Fruit fly (Drosophila melanogaster) whole organism, embryonic: Measurements from ENCODE around the gene aop.

Experiments
- Aef1 ChIP-seq: fragments of 200-800 bp; sonication (Bioruptor generic); IDR thresholded peaks from 3 replicates; pipeline ENCODE4 v1.3.6; 2022; ENCODE audit warnings: missing biosample characterization, missing genetic modification characterization
- Bgb ChIP-seq: fragments of 200-800 bp; sonication (Bioruptor generic); IDR thresholded peaks from 2 replicates; pipeline ENCODE4 v1.3.6; 2022; ENCODE audit warnings: missing biosample characterization, missing genetic modification characterization; ENCODE audit not compliant: partially characterized antibody
- C15 ChIP-seq: fragments of 200-800 bp; sonication (Bioruptor generic); IDR thresholded peaks from 3 replicates; pipeline ENCODE4 v1.3.6; 2022; ENCODE audit warnings: missing biosample characterization, missing genetic modification characterization
- CG10654 ChIP-seq: fragments of 200-800 bp; sonication (Bioruptor generic); optimal IDR thresholded peaks from 2 replicates; lab custom pipeline; 2016; ENCODE audit warnings: missing biosample characterization, missing genetic modification characterization
- CG13287 ChIP-seq: fragments of 200-800 bp; sonication (Bioruptor generic); IDR thresholded peaks from 2 replicates; pipeline ENCODE4 v1.3.6; 2022; ENCODE audit warnings: missing biosample characterization, missing genetic modification characterization; ENCODE audit not compliant: partially characterized antibody
- CG13424 ChIP-seq: fragments of 200-800 bp; sonication (Bioruptor generic); optimal IDR thresholded peaks from 2 replicates; lab custom pipeline; 2019; ENCODE audit warnings: missing biosample characterization, mild to moderate bottlenecking, missing genetic modification characterization, moderate library complexity
- CG1647 ChIP-seq: fragments of 200-800 bp; sonication (Bioruptor generic); optimal IDR thresholded peaks from 3 replicates; lab custom pipeline; 2016; ENCODE audit warnings: missing biosample characterization, missing genetic modification characterization
- CG17361 ChIP-seq: fragments of 200-800 bp; sonication (Bioruptor generic); IDR thresholded peaks from 3 replicates; pipeline ENCODE4 v1.3.6; 2022; ENCODE audit warnings: missing biosample characterization, missing genetic modification characterization
- CG18011 ChIP-seq: fragments of 200-800 bp; sonication (Bioruptor generic); optimal IDR thresholded peaks from 2 replicates; lab custom pipeline; 2017; ENCODE audit warnings: missing biosample characterization, missing genetic modification characterization, mild to moderate bottlenecking, moderate library complexity, missing genotype
- CG18262 ChIP-seq: fragments of 200-800 bp; optimal IDR thresholded peaks from 3 replicates; lab custom pipeline; 2019; ENCODE audit warnings: missing biosample characterization, mild to moderate bottlenecking, missing genetic modification characterization, moderate library complexity
- CG18599 ChIP-seq: fragments of 200-800 bp; sonication (Bioruptor generic); optimal IDR thresholded peaks from 3 replicates; lab custom pipeline; 2017; ENCODE audit warnings: missing biosample characterization, missing genetic modification characterization, mild to moderate bottlenecking, moderate library complexity, missing genetic modification reagents
- CG2120 ChIP-seq: fragments of 200-800 bp; sonication (Bioruptor generic); optimal IDR thresholded peaks from 3 replicates; lab custom pipeline; 2016; ENCODE audit warnings: missing biosample characterization, missing genetic modification characterization
- CG2129 ChIP-seq: fragments of 200-800 bp; sonication (Bioruptor generic); IDR thresholded peaks from 2 replicates; pipeline ENCODE4 v1.3.6; 2022; ENCODE audit warnings: missing biosample characterization, missing genetic modification characterization; ENCODE audit not compliant: partially characterized antibody
- CG2199 ChIP-seq: fragments of 200-800 bp; sonication (Bioruptor generic); IDR thresholded peaks from 3 replicates; pipeline ENCODE4 v1.3.6; 2022; ENCODE audit warnings: missing biosample characterization, missing genetic modification characterization
- CG2202 ChIP-seq: fragments of 200-800 bp; sonication (Bioruptor generic); optimal IDR thresholded peaks from 2 replicates; lab custom pipeline; 2018; ENCODE audit warnings: missing biosample characterization, mild to moderate bottlenecking, missing genetic modification characterization
- CG2678 ChIP-seq: fragments of 200-800 bp; sonication (Bioruptor generic); optimal IDR thresholded peaks from 3 replicates; lab custom pipeline; 2019; ENCODE audit warnings: missing biosample characterization, mild to moderate bottlenecking, missing genetic modification characterization, moderate library complexity
- CG3726 ChIP-seq: fragments of 200-800 bp; sonication (Bioruptor generic); IDR thresholded peaks from 3 replicates; pipeline ENCODE4, ENCODE4 v1.3.6; 2022; ENCODE audit warnings: missing biosample characterization, missing genetic modification characterization
- CG42726 ChIP-seq: fragments of 200-800 bp; sonication (Bioruptor generic); IDR thresholded peaks from 2 replicates; pipeline ENCODE4 v1.3.6; 2022; ENCODE audit warnings: missing biosample characterization, missing genetic modification characterization; ENCODE audit not compliant: partially characterized antibody
- CG4617 ChIP-seq: fragments of 200-800 bp; sonication (Bioruptor generic); optimal IDR thresholded peaks from 3 replicates; lab custom pipeline; 2016; ENCODE audit warnings: missing biosample characterization, missing genetic modification characterization, borderline replicate concordance
- CG5245 ChIP-seq: fragments of 200-800 bp; sonication (Bioruptor generic); optimal IDR thresholded peaks from 3 replicates; lab custom pipeline; 2016; ENCODE audit warnings: missing biosample characterization, missing genetic modification characterization
- CG6689 ChIP-seq: fragments of 200-800 bp; sonication (Bioruptor generic); IDR thresholded peaks from 2 replicates; pipeline ENCODE4 v1.3.6; 2022; ENCODE audit warnings: missing biosample characterization, missing genetic modification characterization
- CG6813 ChIP-seq: fragments of 200-800 bp; sonication (Bioruptor generic); optimal IDR thresholded peaks from 2 replicates; lab custom pipeline; 2017; ENCODE audit warnings: missing biosample characterization, missing genetic modification characterization, mild to moderate bottlenecking, moderate library complexity, missing genetic modification reagents
- CG7271 ChIP-seq: fragments of 200-800 bp; sonication (Bioruptor generic); optimal IDR thresholded peaks from 2 replicates; lab custom pipeline; 2018; ENCODE audit warnings: missing biosample characterization, mild to moderate bottlenecking, missing genetic modification characterization, moderate library complexity
- CG7556 ChIP-seq: fragments of 200-800 bp; sonication (Bioruptor generic); optimal IDR thresholded peaks from 2 replicates; lab custom pipeline; 2017; ENCODE audit warnings: missing biosample characterization, mild to moderate bottlenecking, missing genetic modification characterization
- CG8290 ChIP-seq, 3 experiments: fragments of 200-800 bp; sonication (Bioruptor generic); optimal IDR thresholded peaks; 2 replicates each; lab custom pipeline; 2016 to 2019; ENCODE audit warnings: missing biosample characterization in 3 of 3, missing genetic modification characterization in 3 of 3, mild to moderate bottlenecking in 2 of 3, moderate library complexity in 1 of 3
- Camta ChIP-seq: fragments of 200-800 bp; sonication (Bioruptor generic); optimal IDR thresholded peaks from 2 replicates; lab custom pipeline; 2016; ENCODE audit warnings: missing biosample characterization, missing genetic modification characterization
- CoRest ChIP-seq: fragments of 200-800 bp; sonication (Bioruptor generic); optimal IDR thresholded peaks from 3 replicates; lab custom pipeline; 2018; ENCODE audit warnings: missing biosample characterization, mild to moderate bottlenecking, missing genetic modification characterization, moderate library complexity
- Dbx ChIP-seq: fragments of 200-800 bp; sonication (Bioruptor generic); IDR thresholded peaks from 3 replicates; pipeline ENCODE4 v1.3.6; 2022; ENCODE audit warnings: missing biosample characterization, missing genetic modification characterization
- Dip3 ChIP-seq: fragments of 200-800 bp; sonication (Bioruptor generic); optimal IDR thresholded peaks from 3 replicates; lab custom pipeline; 2016; ENCODE audit warnings: missing biosample characterization, missing genetic modification characterization
- Dp ChIP-seq: fragments of 200-800 bp; sonication (Bioruptor generic); optimal IDR thresholded peaks from 2 replicates; lab custom pipeline; 2018; ENCODE audit warnings: missing biosample characterization, mild to moderate bottlenecking, missing genetic modification characterization, moderate library complexity
- Elba2 ChIP-seq: fragments of 200-800 bp; sonication (Bioruptor generic); optimal IDR thresholded peaks from 3 replicates; lab custom pipeline; 2016; ENCODE audit warnings: missing biosample characterization, missing genetic modification characterization
- Ets97D ChIP-seq: fragments of 200-800 bp; sonication (Bioruptor generic); optimal IDR thresholded peaks from 3 replicates; lab custom pipeline; 2016; ENCODE audit warnings: missing biosample characterization, missing genetic modification characterization
- Lim3 ChIP-seq: fragments of 200-800 bp; sonication (Bioruptor generic); IDR thresholded peaks from 2 replicates; pipeline ENCODE4 v1.3.6; 2022; ENCODE audit warnings: missing biosample characterization, missing genetic modification characterization
- Rfx ChIP-seq: fragments of 200-800 bp; sonication (Bioruptor generic); IDR thresholded peaks from 2 replicates; pipeline ENCODE4 v1.3.6; 2022; ENCODE audit warnings: missing biosample characterization, missing genetic modification characterization
- Stat92E ChIP-seq, 3 experiments: fragments of >200 bp in 2 of 3; fragments of 200-800 bp in 1 of 3; sonication (Bioruptor generic) in 1 of 3; optimal IDR thresholded peaks; 2 replicates each; lab custom pipeline; 2017 to 2019; ENCODE audit warnings: missing biosample characterization in 3 of 3, missing genetic modification characterization in 3 of 3, mild to moderate bottlenecking in 1 of 3, moderate library complexity in 1 of 3
- Xbp1 ChIP-seq: fragments of 200-800 bp; sonication (Bioruptor generic); optimal IDR thresholded peaks from 3 replicates; lab custom pipeline; 2016; ENCODE audit warnings: missing biosample characterization, mild to moderate bottlenecking, missing genetic modification characterization
- amos ChIP-seq: fragments of 200-800 bp; sonication (Bioruptor generic); IDR thresholded peaks from 2 replicates; pipeline ENCODE4 v1.3.6; 2022; ENCODE audit warnings: missing biosample characterization, missing genetic modification characterization; ENCODE audit not compliant: partially characterized antibody
- eve ChIP-seq, 2 experiments: fragments of >200 bp; optimal IDR thresholded peaks; 2 replicates each; lab custom pipeline; 2017; ENCODE audit warnings: missing biosample characterization in 2 of 2, missing genetic modification characterization in 2 of 2
- inv ChIP-seq: fragments of 200-800 bp; sonication (Bioruptor generic); IDR thresholded peaks from 2 replicates; pipeline ENCODE4 v1.3.6; 2022; ENCODE audit warnings: missing biosample characterization, missing genetic modification characterization; ENCODE audit not compliant: partially characterized antibody
- jumu ChIP-seq: fragments of 200-800 bp; sonication (Bioruptor generic); optimal IDR thresholded peaks from 3 replicates; lab custom pipeline; 2016; ENCODE audit warnings: missing biosample characterization, missing genetic modification characterization
- klu ChIP-seq: fragments of 200-800 bp; sonication (Bioruptor generic); IDR thresholded peaks from 2 replicates; pipeline ENCODE4 v1.3.6; 2022; ENCODE audit warnings: missing biosample characterization, missing genetic modification characterization
- lab ChIP-seq: fragments of 200-800 bp; sonication (Bioruptor generic); optimal IDR thresholded peaks from 3 replicates; lab custom pipeline; 2017; ENCODE audit warnings: missing biosample characterization, missing genetic modification characterization, mild to moderate bottlenecking, moderate library complexity, missing genetic modification reagents
- nerfin-1 ChIP-seq: fragments of 200-800 bp; sonication (Bioruptor generic); optimal IDR thresholded peaks from 3 replicates; lab custom pipeline; 2019; ENCODE audit warnings: missing biosample characterization, mild to moderate bottlenecking, missing genetic modification characterization, moderate library complexity
- pita ChIP-seq: fragments of 200-800 bp; sonication (Bioruptor generic); optimal IDR thresholded peaks from 2 replicates; lab custom pipeline; 2017; ENCODE audit warnings: missing biosample characterization, mild to moderate bottlenecking, missing genetic modification characterization
- pum ChIP-seq: fragments of 200-800 bp; sonication (Bioruptor generic); optimal IDR thresholded peaks from 2 replicates; lab custom pipeline; 2016; ENCODE audit warnings: missing biosample characterization, missing genetic modification characterization
- row ChIP-seq: fragments of 200-800 bp; sonication (Bioruptor generic); IDR thresholded peaks from 3 replicates; pipeline ENCODE4 v1.3.6; 2022; ENCODE audit warnings: missing biosample characterization, missing genetic modification characterization
- run ChIP-seq: fragments of 200-800 bp; sonication (Bioruptor generic); optimal IDR thresholded peaks from 3 replicates; lab custom pipeline; 2018; ENCODE audit warnings: missing biosample characterization, mild to moderate bottlenecking, missing genetic modification characterization
- sd ChIP-seq: fragments of 200-800 bp; sonication (Bioruptor generic); optimal IDR thresholded peaks from 3 replicates; lab custom pipeline; 2018; ENCODE audit warnings: missing biosample characterization, mild to moderate bottlenecking, missing genetic modification characterization, moderate library complexity
- zen2 ChIP-seq: fragments of 200-800 bp; sonication (Bioruptor generic); IDR thresholded peaks from 3 replicates; pipeline ENCODE4 v1.3.6; 2022; ENCODE audit warnings: missing biosample characterization, missing genetic modification characterization; ENCODE audit not compliant: partially characterized antibody

aop gene

DNA sequence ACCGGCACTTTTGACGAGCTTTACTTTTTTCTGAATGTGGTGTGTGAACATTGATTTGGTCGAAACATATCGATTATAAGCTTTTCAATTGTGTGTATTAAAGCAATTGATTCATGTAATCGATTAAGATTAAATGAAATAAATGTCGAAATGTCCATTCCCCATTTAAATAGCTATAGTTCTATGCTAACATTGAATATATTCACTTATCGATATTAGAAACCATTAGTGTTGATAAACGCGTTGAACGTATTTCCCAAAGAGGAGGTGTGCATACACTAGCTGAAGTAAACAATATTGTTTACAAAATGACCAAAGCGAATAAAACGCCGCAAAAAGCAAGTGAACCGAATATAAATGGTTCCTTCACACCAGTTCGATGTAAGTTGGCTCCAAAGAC lies 35.5 kb upstream of the aop start, which contains the start of the genes Uch and CG34174 (continued):
- no peak for TF ChIP-seq klu (GFP tag; lab: Robert Waterston, UW)
- no peak for TF ChIP-seq Aef1 (GFP tag; lab: Robert Waterston, UW)
- TF ChIP-seq CG3726 (GFP tag; lab: Robert Waterston, UW): no peak
- peak; percentile 5 for TF ChIP-seq CG2120 (GFP tag; lab: Kevin White, UChicago)
- TF ChIP-seq CG2199 (GFP tag; lab: Robert Waterston, UW): no peak
- TF ChIP-seq Camta (GFP tag; lab: Kevin White, UChicago): no peak
- no peak for TF ChIP-seq jumu (GFP tag; lab: Kevin White, UChicago)
- no peak for TF ChIP-seq CG10654 (GFP tag; lab: Kevin White, UChicago)
- peak; percentile 50 for TF ChIP-seq Dp (GFP tag; lab: Kevin White, UChicago)
- TF ChIP-seq Ets97D (GFP tag; lab: Kevin White, UChicago): peak; percentile 65
- no peak for TF ChIP-seq Elba2
- no peak for TF ChIP-seq Rfx (GFP tag; lab: Robert Waterston, UW)
- no peak for TF ChIP-seq CG6813 (GFP tag; lab: Kevin White, UChicago)
- TF ChIP-seq CG18262 (tag; lab: Kevin White, UChicago): peak; percentile 28
- TF ChIP-seq Dip3 (GFP tag; lab: Kevin White, UChicago): no peak
- peak; percentile 65; the same call in 2 of the 3 replicates for TF ChIP-seq zen2
- no peak for TF ChIP-seq Dbx (GFP tag; lab: Robert Waterston, UW)
- TF ChIP-seq lab (GFP tag; lab: Kevin White, UChicago): no peak
- TF ChIP-seq eve (GFP tag; optimal IDR thresholded peaks at IDR 0.05; lab: Kevin White, UChicago): no peak
- TF ChIP-seq CG2129 (GFP tag; lab: Robert Waterston, UW): no peak; the same call in 1 of the 2 replicates
- no peak for TF ChIP-seq CG5245 (GFP tag; lab: Kevin White, UChicago)
- peak; percentile 46; the same call in 1 of the 2 replicates for TF ChIP-seq inv
- TF ChIP-seq CG6689 (GFP tag; lab: Robert Waterston, UW): no peak
- peak; percentile 67; the same call in 1 of the 2 replicates for TF ChIP-seq amos (GFP tag; lab: Robert Waterston, UW)
- peak; percentile 87 for TF ChIP-seq CG13287 (GFP tag; lab: Robert Waterston, UW)
- TF ChIP-seq CG2202 (tag; lab: Kevin White, UChicago): no peak
- TF ChIP-seq CG1647 (GFP tag; lab: Kevin White, UChicago): no peak
- no peak for TF ChIP-seq Xbp1 (GFP tag; lab: Kevin White, UChicago)
- TF ChIP-seq CoRest: peak; percentile 29
- no peak for TF ChIP-seq CG2678 (tag; lab: Kevin White, UChicago)
- TF ChIP-seq Lim3 (GFP tag; lab: Robert Waterston, UW): no peak
- no peak for TF ChIP-seq pum
- TF ChIP-seq row (GFP tag; lab: Robert Waterston, UW): 0 out of 3 replicates have a peak, but pooled peaks have one; percentile 14
- TF ChIP-seq run (tag; lab: Kevin White, UChicago): no peak
- TF ChIP-seq CG18011 (GFP tag; lab: Kevin White, UChicago): no peak
- TF ChIP-seq Stat92E (GFP tag; optimal IDR thresholded peaks at IDR 0.05; lab: Kevin White, UChicago): peak in 1 of 3 experiments; percentile 23
- TF ChIP-seq CG7271 (tag; lab: Kevin White, UChicago): no peak
- TF ChIP-seq CG42726 (GFP tag; lab: Robert Waterston, UW): no peak
- peak; percentile 68 for TF ChIP-seq Bgb (GFP tag; lab: Robert Waterston, UW)
- peak; percentile 96 for TF ChIP-seq CG8290 (GFP tag; optimal IDR thresholded peaks at IDR 0.05; lab: Kevin White, UChicago)
- peak; percentile 59 to 82 for TF ChIP-seq CG8290 (tag; optimal IDR thresholded peaks at IDR 0.05; lab: Kevin White, UChicago)
- no peak for TF ChIP-seq pita (GFP tag; lab: Kevin White, UChicago)
- no peak for TF ChIP-seq CG7556 (GFP tag; lab: Kevin White, UChicago)
- no peak for TF ChIP-seq sd (tag; lab: Kevin White, UChicago)
- peak; percentile 42 for TF ChIP-seq CG4617 (GFP tag; lab: Kevin White, UChicago)
- TF ChIP-seq CG17361 (GFP tag; lab: Robert Waterston, UW): peak; percentile 46; the same call in 1 of the 3 replicates
- peak; percentile 24 for TF ChIP-seq CG18599 (GFP tag; lab: Kevin White, UChicago)
- no peak for TF ChIP-seq C15
- peak; percentile 37 for TF ChIP-seq CG13424 (tag; lab: Kevin White, UChicago)
- peak; percentile 24 for TF ChIP-seq nerfin-1 (tag; lab: Kevin White, UChicago)
